Worm (Caenorhabditis elegans): ENCODE data around the gene R04B5.1.
A peak's percentile ranks its signal among the peaks of the same experiment; 100 is the strongest.

R04B5.1 gene

ce11 chrV:10060039-10060438 is 18.1 kb downstream of the R04B5.1 start:
- TF ChIP-seq F13C5.2 (tag; optimal IDR thresholded peaks at IDR 0.05) (no peak), sea-1 (GFP tag; conservative IDR thresholded peaks at IDR 0.05) (no peak), pes-1 (GFP tag; IDR thresholded peaks at IDR 0.05) (no peak), flt-1 (GFP tag; IDR thresholded peaks at IDR 0.05) (no peak), tra-4 (tag; optimal IDR thresholded peaks at IDR 0.05) (no peak), tbx-37 (GFP tag; conservative IDR thresholded peaks at IDR 0.05) (no peak), hmg-4 (GFP tag; optimal IDR thresholded peaks at IDR 0.05) (no peak), B0310.2 (tag; optimal IDR thresholded peaks at IDR 0.05) (no peak), hmbx-1 (tag; optimal IDR thresholded peaks at IDR 0.05) (no peak), ama-1 (optimal IDR thresholded peaks at IDR 0.05) (no peak)

- TF ChIP-seq ceh-13 (GFP tag; optimal IDR thresholded peaks at IDR 0.05) = no peak
Measured at ce11 chrV:10058748-10059147, 19.4 kb downstream of the R04B5.1 start.

ce11 chrV:10054872-10055271 is 23.3 kb downstream of the R04B5.1 start, which contains the start of gene yif-1:
TSS of gene yif-1 (minus strand) at chrV:10054913.
- TF ChIP-seq tbx-37 (GFP tag; conservative IDR thresholded peaks at IDR 0.05) (no peak), flt-1 (GFP tag; IDR thresholded peaks at IDR 0.05) (no peak)

DNA sequence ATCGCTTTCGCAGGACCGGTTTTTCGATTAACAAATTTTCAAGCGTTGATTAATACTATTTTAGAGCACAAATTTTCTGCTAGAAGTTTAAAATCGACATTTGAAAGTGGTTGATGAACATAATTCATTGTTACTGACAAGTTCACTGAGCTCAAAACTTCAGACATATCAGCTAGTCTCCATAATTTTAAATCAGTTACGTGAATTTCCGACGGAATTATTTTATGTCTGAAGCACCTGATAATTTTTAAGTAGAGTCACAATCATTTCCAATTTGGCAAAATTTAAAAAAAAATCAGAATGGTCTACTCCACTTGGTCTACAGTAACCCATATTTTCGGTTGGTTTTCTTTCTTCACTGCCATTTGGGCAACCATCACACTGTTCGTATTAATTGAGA is 26.3 kb downstream of the R04B5.1 start, which contains the start of gene str-118:
Gene str-118 (plus strand): TSS at position 301 of the 400 bp plus-strand sequence.
- no peak for TF ChIP-seq sea-1 (GFP tag; conservative IDR thresholded peaks at IDR 0.05)
- TF ChIP-seq tra-4 (tag; optimal IDR thresholded peaks at IDR 0.05) = no peak

- TF ChIP-seq scrt-1 (GFP tag; IDR thresholded peaks at IDR 0.05) = 0 out of 2 replicates have a peak, but pooled peaks have one; percentile 29
- TF ChIP-seq tbx-11 (GFP tag; IDR thresholded peaks at IDR 0.05) = 0 out of 2 replicates have a peak, but pooled peaks have one; percentile 12
- TF ChIP-seq pes-1 (GFP tag; IDR thresholded peaks at IDR 0.05) = 0 out of 2 replicates have a peak, but pooled peaks have one; percentile 60
Measured at ce11 chrV:10049192-10049816, 28.8 kb downstream of the R04B5.1 start.

ce11 chrV:10047189-10047588 is 31.0 kb downstream of the R04B5.1 start:
- TF ChIP-seq B0310.2 (tag; optimal IDR thresholded peaks at IDR 0.05) (no peak), hnd-1 (tag; optimal IDR thresholded peaks at IDR 0.05) (no peak), ama-1 (optimal IDR thresholded peaks at IDR 0.05) (no peak)

DNA sequence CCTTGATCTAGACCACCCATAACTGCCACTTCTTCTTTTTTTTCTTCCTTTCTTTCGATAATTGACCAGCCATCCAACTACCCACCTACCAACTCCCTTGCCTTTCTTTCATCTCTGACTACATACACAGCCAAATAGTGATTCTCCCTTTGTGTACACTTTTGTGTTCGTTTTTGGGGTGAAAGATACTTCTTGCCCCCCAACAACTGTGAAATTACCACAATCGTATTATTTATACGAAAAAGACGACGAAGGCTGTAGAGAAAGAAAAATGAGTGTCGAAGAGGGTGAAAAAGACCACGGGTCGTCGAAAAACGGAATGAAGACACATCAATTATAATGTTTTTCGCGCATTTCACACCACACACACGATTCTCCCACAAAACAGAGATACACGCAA is 31.6 kb downstream of the R04B5.1 start:
- no peak for TF ChIP-seq ets-7 (tag; optimal IDR thresholded peaks at IDR 0.05)
- no peak for TF ChIP-seq scrt-1 (GFP tag; IDR thresholded peaks at IDR 0.05)
- TF ChIP-seq ceh-36 (tag; optimal IDR thresholded peaks at IDR 0.05) = no peak
- no peak for TF ChIP-seq tbx-37 (GFP tag; conservative IDR thresholded peaks at IDR 0.05)
- no peak for TF ChIP-seq sea-1 (GFP tag; conservative IDR thresholded peaks at IDR 0.05)
- TF ChIP-seq pes-1 (GFP tag; IDR thresholded peaks at IDR 0.05) = no peak
- TF ChIP-seq flt-1 (GFP tag; IDR thresholded peaks at IDR 0.05) = no peak
- TF ChIP-seq hmbx-1 (tag; optimal IDR thresholded peaks at IDR 0.05) = no peak

DNA sequence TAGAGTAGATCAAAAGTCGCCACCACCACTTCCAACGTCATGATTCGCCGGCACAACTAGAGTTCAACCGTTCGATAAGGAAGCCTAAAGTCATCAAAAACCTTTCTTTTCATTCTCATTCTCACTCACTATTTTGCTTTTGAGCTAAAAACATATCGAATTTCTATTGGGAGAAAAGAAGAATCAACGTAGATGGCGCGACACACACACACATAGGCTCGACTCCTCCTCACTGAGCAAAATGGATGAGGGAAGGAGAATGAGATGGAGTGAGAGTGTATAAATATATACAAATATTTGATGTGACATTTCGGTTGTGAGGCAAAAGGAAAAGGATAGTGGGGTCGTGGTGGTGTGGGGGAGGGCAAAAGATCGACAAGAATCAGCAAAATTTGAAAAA is 33.4 kb downstream of the R04B5.1 start:
- TF ChIP-seq ceh-13 (GFP tag; optimal IDR thresholded peaks at IDR 0.05) = no peak

DNA sequence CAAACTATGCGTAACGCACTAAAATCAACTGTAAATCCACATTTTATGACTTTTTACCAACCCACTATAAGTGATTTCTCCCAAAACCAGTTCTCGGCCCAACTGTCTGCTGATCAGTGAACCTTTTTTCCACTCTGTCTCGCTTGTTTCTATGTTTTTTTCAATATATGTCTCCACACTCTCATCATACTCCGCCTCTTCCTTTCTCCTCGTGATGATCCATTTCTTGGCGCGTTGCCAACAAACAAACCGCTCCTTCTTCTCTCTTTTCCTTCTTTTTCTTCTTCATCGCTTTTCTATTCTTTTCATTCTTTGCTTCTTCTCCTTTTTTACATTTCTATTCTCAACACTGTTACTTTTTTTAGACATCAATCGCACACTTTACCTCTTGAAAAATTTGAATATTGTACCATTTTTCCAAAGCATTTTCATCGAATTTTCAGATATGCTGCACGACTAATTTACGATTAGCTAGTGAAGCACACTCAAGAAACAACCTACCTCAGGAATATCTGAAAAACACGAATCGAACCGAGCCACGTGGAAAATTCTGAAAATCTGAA is 34.8 kb downstream of the R04B5.1 start, which contains the start of gene T06E8.8:
Gene T06E8.8 (plus strand): TSS at position 513 of the 563 bp plus-strand sequence.
- TF ChIP-seq tbx-37 (GFP tag; conservative IDR thresholded peaks at IDR 0.05) (no peak), ceh-13 (GFP tag; optimal IDR thresholded peaks at IDR 0.05) (no peak), hmg-4 (GFP tag; optimal IDR thresholded peaks at IDR 0.05) (no peak), hmbx-1 (tag; optimal IDR thresholded peaks at IDR 0.05) (no peak), hnd-1 (tag; optimal IDR thresholded peaks at IDR 0.05) (no peak)

DNA sequence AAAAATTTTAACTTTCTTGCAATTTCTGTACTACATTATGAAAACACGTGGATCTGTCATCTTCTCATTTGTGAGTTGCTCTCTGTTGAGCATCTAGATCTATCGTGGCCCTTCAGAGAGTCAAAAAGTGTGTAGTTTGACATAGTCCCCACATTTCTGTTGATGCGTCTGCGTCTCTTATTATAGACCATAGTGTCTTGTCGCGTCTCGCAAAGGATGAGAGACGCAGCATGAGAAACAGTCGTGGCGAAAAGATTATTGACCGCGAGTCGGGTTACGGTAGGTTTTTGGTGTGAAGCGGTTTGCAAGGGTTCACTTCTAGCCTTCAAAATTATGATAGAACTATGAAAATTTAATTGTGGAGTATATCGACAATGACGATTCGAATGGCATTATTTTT is 35.9 kb downstream of the R04B5.1 start:
- 0 out of 2 replicates have a peak, but pooled peaks have one; percentile 9 for TF ChIP-seq flt-1 (GFP tag; IDR thresholded peaks at IDR 0.05)
- TF ChIP-seq tra-4 (tag; optimal IDR thresholded peaks at IDR 0.05) = no peak
- TF ChIP-seq sea-1 (GFP tag; conservative IDR thresholded peaks at IDR 0.05) = no peak
- TF ChIP-seq F13C5.2 (tag; optimal IDR thresholded peaks at IDR 0.05) = peak; percentile 47
